Worm (Caenorhabditis elegans) whole organism, L2 larva: ENCODE data around the gene Y50D4C.12.

Source experiments
- elt-1 ChIP-seq: fragments of 150-350 bp; optimal IDR thresholded peaks from 2 replicates; lab custom pipeline; 2014; ENCODE audit warnings: missing biosample characterization, missing genetic modification characterization
- elt-3 ChIP-seq: sonication (generic microtip); optimal IDR thresholded peaks from 2 replicates; lab custom pipeline; 2017; ENCODE audit warnings: missing biosample characterization, missing genetic modification characterization
- nhr-237 ChIP-seq: fragments of 150-350 bp; optimal IDR thresholded peaks from 2 replicates; lab custom pipeline; 2014; ENCODE audit warnings: missing biosample characterization, missing genetic modification characterization

ce11 chrV:1021456-1021855 lies 39.1 kb downstream of the Y50D4C.12 start:
- TF ChIP-seq elt-3 (tag; lab: Kevin White, UChicago), result no peak
- no peak for TF ChIP-seq nhr-237
- TF ChIP-seq elt-1, result no peak
